Fruit fly (Drosophila melanogaster): ENCODE results near the gene CG6125.

DNA sequence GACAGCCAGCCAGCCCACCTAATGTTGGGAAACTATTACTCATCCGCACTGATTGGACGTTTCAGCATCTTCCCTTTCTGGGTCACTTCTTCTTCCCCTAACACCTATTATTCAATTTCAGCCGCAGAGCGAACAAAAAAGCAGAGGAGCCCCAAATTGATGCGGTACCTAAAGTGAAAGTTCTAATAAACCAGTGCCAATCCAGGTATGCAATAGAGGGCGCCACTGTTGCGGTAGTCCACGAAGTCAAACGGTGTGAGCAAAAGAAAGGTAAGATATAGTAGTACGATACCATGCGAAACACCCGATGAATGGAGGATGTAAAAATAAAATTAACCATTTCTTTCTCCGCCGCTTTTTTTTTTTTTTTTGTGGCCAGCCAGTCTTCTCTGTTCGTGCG, 24.3 kb upstream of the CG6125 start:
- TF ChIP-seq cnc (optimal IDR thresholded peaks at IDR 0.05), result no peak
- TF ChIP-seq cic (GFP tag; optimal IDR thresholded peaks at IDR 0.05), result no peak
- TF ChIP-seq CG1620 (GFP tag; optimal IDR thresholded peaks at IDR 0.05), result no peak
- no peak for TF ChIP-seq CG11617 (GFP tag; optimal IDR thresholded peaks at IDR 0.05)
- TF ChIP-seq Crg-1 (GFP tag; optimal IDR thresholded peaks at IDR 0.05), result no peak
- TF ChIP-seq CG7045 (GFP tag; optimal IDR thresholded peaks at IDR 0.05), result no peak
- no peak for TF ChIP-seq CG12768 (GFP tag; optimal IDR thresholded peaks at IDR 0.05)
- TF ChIP-seq bab1 (GFP tag; optimal IDR thresholded peaks at IDR 0.05), result no peak
- TF ChIP-seq CG14711 (tag; optimal IDR thresholded peaks at IDR 0.05), result no peak
- TF ChIP-seq pad (GFP tag; optimal IDR thresholded peaks at IDR 0.05), result no peak
- TF ChIP-seq Hr96 (GFP tag; optimal IDR thresholded peaks at IDR 0.05), result no peak

Measured in whole organism, adult.